Worm (Caenorhabditis elegans) whole organism, late embryonic: ENCODE data around the gene C35A11.4.

Experiments
- C08G9.2 ChIP-seq: sonication (generic microtip); optimal IDR thresholded peaks from 2 replicates; lab custom pipeline; 2016; ENCODE audit warnings: mild to moderate bottlenecking, missing genetic modification characterization, moderate library complexity, missing compliant biosample characterization
- C38D4.7 ChIP-seq: fragments of 200-800 bp; sonication (Bioruptor generic); optimal IDR thresholded peaks from 2 replicates; lab custom pipeline; 2018; ENCODE audit warnings: mild to moderate bottlenecking, missing genetic modification characterization, moderate library complexity, missing compliant biosample characterization
- F13H6.1 ChIP-seq: sonication (generic microtip); optimal IDR thresholded peaks from 2 replicates; lab custom pipeline; 2016; ENCODE audit warnings: missing genetic modification characterization, missing compliant biosample characterization
- T23F11.4 ChIP-seq: fragments of 200-800 bp; sonication (Bioruptor generic); optimal IDR thresholded peaks from 2 replicates; lab custom pipeline; 2018; ENCODE audit warnings: mild to moderate bottlenecking, missing genetic modification characterization, missing compliant biosample characterization
- ama-1 ChIP-seq: fragments of 150-350 bp; optimal IDR thresholded peaks from 2 replicates; lab custom pipeline; 2014
- ceh-19 ChIP-seq: fragments of 200-800 bp; sonication (Bioruptor generic); optimal IDR thresholded peaks from 2 replicates; lab custom pipeline; 2018; ENCODE audit warnings: mild to moderate bottlenecking, missing genetic modification characterization, missing compliant biosample characterization
- ceh-2 ChIP-seq: sonication (generic microtip); optimal IDR thresholded peaks from 2 replicates; lab custom pipeline; 2016; ENCODE audit warnings: missing genotype, missing genetic modification characterization, missing compliant biosample characterization
- ceh-22 ChIP-seq: sonication (generic microtip); optimal IDR thresholded peaks from 2 replicates; lab custom pipeline; 2017; ENCODE audit warnings: missing biosample characterization, missing genetic modification characterization
- dmd-4 ChIP-seq: sonication (generic microtip); optimal IDR thresholded peaks from 2 replicates; lab custom pipeline; 2016; ENCODE audit warnings: borderline replicate concordance, missing genetic modification characterization, missing compliant biosample characterization
- dve-1 ChIP-seq: sonication (generic microtip); optimal IDR thresholded peaks from 2 replicates; lab custom pipeline; 2017; ENCODE audit warnings: antibody characterized with exemption, mild to moderate bottlenecking, missing genetic modification characterization, missing compliant biosample characterization
- elt-4 ChIP-seq: sonication (generic microtip); optimal IDR thresholded peaks from 2 replicates; lab custom pipeline; 2016; ENCODE audit warnings: missing genetic modification characterization, missing compliant biosample characterization
- eyg-1 ChIP-seq: sonication (generic microtip); optimal IDR thresholded peaks from 2 replicates; lab custom pipeline; 2016; ENCODE audit warnings: missing genotype, missing genetic modification characterization, missing compliant biosample characterization
- fax-1 ChIP-seq: sonication (generic microtip); optimal IDR thresholded peaks from 2 replicates; lab custom pipeline; 2016; ENCODE audit warnings: missing genotype, missing genetic modification characterization, missing compliant biosample characterization
- hlh-13 ChIP-seq: fragments of 200-800 bp; sonication (Bioruptor generic); optimal IDR thresholded peaks from 2 replicates; lab custom pipeline; 2018; ENCODE audit warnings: mild to moderate bottlenecking, missing genetic modification characterization, missing compliant biosample characterization
- hlh-15 ChIP-seq: sonication (generic microtip); optimal IDR thresholded peaks from 2 replicates; lab custom pipeline; 2016; ENCODE audit warnings: missing genetic modification characterization, missing compliant biosample characterization
- hlh-30 ChIP-seq: sonication (generic microtip); optimal IDR thresholded peaks from 2 replicates; lab custom pipeline; 2017; ENCODE audit warnings: antibody characterized with exemption, missing genetic modification characterization, missing compliant biosample characterization; ENCODE audit not compliant: insufficient read depth
- hlh-6 ChIP-seq: sonication (generic microtip); optimal IDR thresholded peaks from 2 replicates; lab custom pipeline; 2016; ENCODE audit warnings: missing genotype, missing genetic modification characterization, missing compliant biosample characterization
- lim-6 ChIP-seq: sonication (generic microtip); optimal IDR thresholded peaks from 2 replicates; lab custom pipeline; 2016; ENCODE audit warnings: missing genetic modification characterization, missing compliant biosample characterization
- mec-3 ChIP-seq: sonication (generic microtip); optimal IDR thresholded peaks from 2 replicates; lab custom pipeline; 2016; ENCODE audit warnings: borderline replicate concordance, missing genetic modification characterization, missing compliant biosample characterization
- nfya-1 ChIP-seq: sonication (generic microtip); optimal IDR thresholded peaks from 2 replicates; lab custom pipeline; 2017; ENCODE audit warnings: missing genetic modification characterization, mild to moderate bottlenecking, missing compliant biosample characterization, antibody characterized with exemption, moderate library complexity
- nhr-11 ChIP-seq: fragments of 150-350 bp; optimal IDR thresholded peaks from 2 replicates; lab custom pipeline; 2014; ENCODE audit warnings: missing biosample characterization, missing genetic modification characterization
- pag-3 ChIP-seq: sonication (generic microtip); optimal IDR thresholded peaks from 2 replicates; lab custom pipeline; 2016; ENCODE audit warnings: missing compliant biosample characterization, missing genetic modification characterization, borderline replicate concordance
- pat-9 ChIP-seq: fragments of 200-800 bp; sonication (Bioruptor generic); optimal IDR thresholded peaks from 2 replicates; lab custom pipeline; 2018; ENCODE audit warnings: mild to moderate bottlenecking, missing genetic modification characterization, moderate library complexity, missing compliant biosample characterization
- pha-4 ChIP-seq: fragments of 150-350 bp; optimal IDR thresholded peaks from 2 replicates; lab custom pipeline; 2018; ENCODE audit warnings: missing biosample characterization, missing genetic modification reagents, missing genetic modification characterization
- pqm-1 ChIP-seq: sonication (generic microtip); optimal IDR thresholded peaks from 2 replicates; lab custom pipeline; 2016; ENCODE audit warnings: missing genetic modification characterization, missing compliant biosample characterization
- sdc-2 ChIP-seq: sonication (generic microtip); optimal IDR thresholded peaks from 2 replicates; lab custom pipeline; 2016; ENCODE audit warnings: missing genotype, missing genetic modification characterization, missing compliant biosample characterization
- tbx-2 ChIP-seq: sonication (generic microtip); optimal IDR thresholded peaks from 2 replicates; lab custom pipeline; 2016; ENCODE audit warnings: missing genetic modification characterization, missing compliant biosample characterization
- tbx-7 ChIP-seq: sonication (generic microtip); optimal IDR thresholded peaks from 2 replicates; lab custom pipeline; 2016; ENCODE audit warnings: missing genotype, missing genetic modification characterization, missing compliant biosample characterization
- ttx-3 ChIP-seq: sonication (generic microtip); optimal IDR thresholded peaks from 2 replicates; lab custom pipeline; 2016; ENCODE audit warnings: missing genetic modification reagents, missing genetic modification characterization, missing compliant biosample characterization
- unc-3 ChIP-seq, 2 experiments: fragments of 200-800 bp in 1 of 2; sonication (Bioruptor generic) in 1 of 2; sonication (generic microtip) in 1 of 2; conservative IDR thresholded peaks in 1 of 2; optimal IDR thresholded peaks in 1 of 2; 2 replicates each; pipeline versions ENCODE4 v1.3.6 to Lab custom; 2016 to 2022; ENCODE audit warnings: missing compliant biosample characterization in 2 of 2, missing genetic modification characterization in 2 of 2, missing genetic modification reagents in 1 of 2
- unc-42 ChIP-seq: sonication (generic microtip); optimal IDR thresholded peaks from 2 replicates; lab custom pipeline; 2016; ENCODE audit warnings: missing genotype, missing genetic modification characterization, missing compliant biosample characterization
- unc-55 ChIP-seq: sonication (generic microtip); optimal IDR thresholded peaks from 2 replicates; lab custom pipeline; 2017; ENCODE audit warnings: missing biosample characterization, missing genetic modification reagents, missing genetic modification characterization
- unc-86 ChIP-seq: sonication (generic microtip); optimal IDR thresholded peaks from 2 replicates; lab custom pipeline; 2016; ENCODE audit warnings: missing genetic modification characterization, missing compliant biosample characterization
- zip-5 ChIP-seq: sonication (generic microtip); optimal IDR thresholded peaks from 2 replicates; lab custom pipeline; 2016; ENCODE audit warnings: missing genetic modification characterization, missing compliant biosample characterization

C35A11.4 gene

DNA sequence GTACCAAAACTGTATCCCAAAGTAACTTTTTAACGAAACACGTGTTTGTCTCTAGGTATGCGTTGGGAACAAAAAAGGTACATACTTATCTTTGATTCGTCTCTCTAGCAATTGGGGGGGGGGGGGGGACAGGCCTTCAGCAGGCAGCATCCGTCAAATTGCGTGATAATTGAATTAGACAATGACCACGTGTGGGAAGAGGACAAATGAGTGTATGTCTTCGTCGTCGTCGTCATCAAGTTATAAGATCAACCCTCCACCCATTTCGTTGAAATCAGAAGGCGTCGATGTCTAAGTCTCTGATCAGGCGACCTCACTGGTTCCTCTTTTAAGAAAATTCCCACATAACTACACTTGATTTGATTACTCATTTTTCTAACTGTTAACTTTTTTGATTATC lies 17.7 kb upstream of the C35A11.4 start, which contains the start of gene F08F3.4:
F08F3.4 (plus strand) TSS at position 277 of the 400 bp plus-strand sequence.
- TF ChIP-seq dve-1 (tag; lab: Kevin White, UChicago), result no peak
- no peak for TF ChIP-seq unc-55 (GFP tag; lab: Kevin White, UChicago)
- no peak for TF ChIP-seq elt-4 (tag; lab: Kevin White, UChicago)
- TF ChIP-seq mec-3 (tag; lab: Kevin White, UChicago), result no peak

DNA sequence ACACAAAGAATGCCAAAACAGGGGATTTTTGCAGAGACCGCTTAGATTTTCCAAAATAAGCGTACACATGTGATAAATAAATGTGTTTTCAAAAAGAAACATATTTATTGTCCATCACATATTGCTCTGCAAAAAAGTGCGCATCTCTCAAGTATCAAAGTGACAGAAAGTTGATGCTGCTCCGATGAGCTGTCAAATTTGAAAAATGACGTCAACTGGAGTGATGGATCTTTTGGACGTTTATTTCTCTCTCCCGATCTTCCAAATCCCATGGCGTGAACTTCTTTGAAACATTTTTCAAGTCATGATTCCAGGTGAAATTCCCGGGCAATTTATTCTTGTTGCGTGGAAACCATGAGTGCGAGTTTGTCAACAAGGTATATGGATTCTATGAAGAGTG lies 16.0 kb upstream of the C35A11.4 start:
- no peak for TF ChIP-seq pqm-1 (tag; lab: Kevin White, UChicago)
- peak; percentile 94 for TF ChIP-seq unc-55 (GFP tag; lab: Kevin White, UChicago)
- TF ChIP-seq hlh-13, result no peak

DNA sequence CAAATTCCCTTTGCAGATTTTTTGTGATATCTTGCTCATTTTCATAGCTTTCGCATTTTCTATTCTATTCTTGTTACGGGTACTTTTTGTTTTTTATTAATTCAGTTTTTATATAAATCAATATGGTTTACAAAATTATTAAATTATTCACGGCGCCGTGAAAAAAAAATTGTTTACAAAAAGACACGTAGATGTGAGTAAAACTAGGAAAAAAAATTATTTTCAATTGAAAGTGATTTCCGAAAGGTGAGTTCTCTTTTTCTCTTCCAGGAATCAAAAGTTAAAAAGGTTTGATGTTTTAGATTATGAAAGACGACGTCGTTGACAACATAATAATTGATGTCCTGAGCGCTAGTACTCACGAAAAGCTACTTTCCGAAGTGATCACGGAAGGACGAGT lies 15.3 kb upstream of the C35A11.4 start, which contains the start of gene C25A6.1:
C25A6.1 (plus strand) TSS at position 301 of the 400 bp plus-strand sequence.
- TF ChIP-seq ceh-22 (tag; lab: Kevin White, UChicago) (no peak), tbx-2 (no peak), pag-3 (no peak), F13H6.1 (tag; lab: Kevin White, UChicago) (no peak), zip-5 (tag; lab: Kevin White, UChicago) (no peak), ceh-2 (tag; lab: Kevin White, UChicago) (no peak), dmd-4 (no peak), tbx-7 (tag; lab: Kevin White, UChicago) (no peak), C08G9.2 (no peak), eyg-1 (tag; lab: Kevin White, UChicago) (no peak), nfya-1 (tag; lab: Kevin White, UChicago) (no peak), ceh-19 (no peak), hlh-15 (tag; lab: Kevin White, UChicago) (no peak), sdc-2 (tag; lab: Kevin White, UChicago) (no peak), ama-1 (no peak), pqm-1 (tag; lab: Kevin White, UChicago) (no peak), pha-4 (no peak), ttx-3 (tag; lab: Kevin White, UChicago) (no peak), pat-9 (tag; lab: Kevin White, UChicago) (no peak)

DNA sequence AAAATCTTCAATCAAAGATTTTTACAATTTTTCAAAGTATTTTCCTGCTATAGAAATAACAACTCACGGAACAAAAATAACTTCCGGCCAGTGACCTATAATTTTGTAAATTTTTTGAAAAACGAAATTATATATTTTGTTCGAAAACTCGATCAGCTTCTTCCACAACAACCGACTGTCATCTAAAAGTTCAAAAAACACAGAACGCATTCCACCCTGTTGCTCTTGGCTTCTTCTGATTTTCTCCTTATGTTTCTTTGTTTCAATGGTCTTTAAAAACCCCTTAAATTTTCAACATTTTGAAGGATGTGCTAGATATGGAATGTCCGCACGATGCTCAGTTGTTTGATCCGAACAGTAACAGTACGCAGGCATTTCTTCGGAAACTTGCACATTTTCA lies 12.1 kb upstream of the C35A11.4 start, which contains the start of gene dmsr-7:
dmsr-7 (plus strand) TSS at position 301 of the 400 bp plus-strand sequence.
- TF ChIP-seq T23F11.4 (GFP tag; lab: Kevin White, UChicago), result no peak
- no peak for TF ChIP-seq nhr-11

DNA sequence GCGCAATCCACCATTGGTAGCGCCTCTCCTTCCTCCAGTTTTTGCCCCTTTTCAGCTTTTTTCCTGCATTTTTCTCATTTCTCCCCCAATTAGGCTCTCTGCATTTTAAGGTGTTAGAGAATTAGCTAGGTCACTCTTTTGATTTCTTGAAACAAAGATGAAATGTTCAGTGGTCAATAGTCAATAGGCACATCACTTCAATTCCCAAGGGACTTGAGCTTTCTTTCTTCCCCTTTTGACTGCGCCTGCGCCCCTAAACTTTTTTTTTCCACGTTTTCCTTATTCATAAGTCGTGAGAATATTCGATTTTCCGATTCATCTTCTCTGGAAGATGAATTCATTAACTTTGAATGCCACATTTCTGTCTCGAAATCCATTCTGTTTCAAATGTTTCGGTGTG lies 11.0 kb upstream of the C35A11.4 start:
- no peak for TF ChIP-seq C38D4.7 (GFP tag; lab: Kevin White, UChicago)
- TF ChIP-seq unc-42 (tag; lab: Kevin White, UChicago), result peak; percentile 26
- TF ChIP-seq nfya-1 (tag; lab: Kevin White, UChicago), result no peak
- TF ChIP-seq fax-1 (tag; lab: Kevin White, UChicago), result no peak
- no peak for TF ChIP-seq unc-55 (GFP tag; lab: Kevin White, UChicago)
- peak; percentile 83 for TF ChIP-seq unc-3 (GFP tag; conservative IDR thresholded peaks at IDR 0.05; lab: Robert Waterston, UW)
- TF ChIP-seq unc-3 (tag; optimal IDR thresholded peaks at IDR 0.05; lab: Kevin White, UChicago), result peak; percentile 84
- TF ChIP-seq nhr-11, result no peak

DNA sequence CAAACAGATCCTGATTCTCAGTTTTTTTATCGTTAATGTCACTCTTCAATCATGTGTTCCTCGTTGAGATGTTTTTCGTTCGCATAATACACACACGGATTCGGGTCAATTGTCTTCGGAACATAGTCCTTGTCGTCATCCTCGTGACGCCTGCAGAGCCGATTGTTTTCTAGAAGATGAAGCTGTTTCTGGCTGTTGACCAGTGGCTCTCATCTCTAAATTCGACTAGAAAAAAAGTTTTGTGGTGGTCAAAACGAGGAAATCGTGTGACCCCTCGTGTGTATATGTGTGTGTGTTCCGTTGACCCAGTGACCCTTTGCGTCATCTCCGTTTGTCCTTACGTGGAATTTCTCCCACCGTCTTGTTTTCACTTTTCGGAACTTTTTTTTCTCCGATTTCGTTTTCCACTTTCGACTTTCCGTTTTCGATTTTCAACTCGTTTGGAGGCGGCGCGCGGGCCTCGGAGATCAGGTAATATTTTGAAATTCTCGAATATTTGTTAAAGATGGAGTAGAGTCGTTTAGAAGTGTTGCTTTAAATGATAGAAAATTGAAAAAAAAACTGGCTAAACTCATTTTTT lies 6.9 kb downstream of the C35A11.4 start, which contains the start of gene C35A11.2:
C35A11.2 (plus strand) TSS at position 386 of the 580 bp plus-strand sequence.
- TF ChIP-seq unc-86 (no peak), hlh-30 (tag; lab: Kevin White, UChicago) (no peak), pha-4 (no peak), lim-6 (no peak), ceh-19 (no peak), unc-42 (tag; lab: Kevin White, UChicago) (no peak), hlh-15 (tag; lab: Kevin White, UChicago) (no peak), hlh-6 (tag; lab: Kevin White, UChicago) (no peak)
